Fruit fly (Drosophila melanogaster): ENCODE results near the gene CG8539.
A peak's percentile ranks its signal among the peaks of the same experiment; 100 is the strongest.

Gene CG8539

DNA sequence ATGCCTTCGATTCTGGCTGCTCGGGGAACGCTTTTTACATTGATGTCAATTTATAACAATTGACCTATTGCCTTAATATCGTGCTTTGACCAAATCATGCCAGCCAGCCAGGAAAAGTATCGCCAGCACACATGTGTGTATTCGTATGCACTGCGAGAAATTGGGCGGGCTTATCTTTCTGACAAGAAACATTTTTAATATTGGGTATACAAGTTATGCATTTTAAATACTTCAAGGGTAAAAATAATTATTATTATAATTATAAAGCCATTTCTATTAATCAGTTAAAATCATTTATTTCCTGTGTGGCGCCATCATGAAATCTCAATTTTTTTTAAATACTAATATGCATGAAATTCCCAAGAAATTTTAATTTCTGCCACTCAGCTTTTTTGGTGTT is 23.2 kb upstream of the CG8539 start (continued):
- no peak for TF ChIP-seq CG33557 (GFP tag; optimal IDR thresholded peaks at IDR 0.05)
- TF ChIP-seq CG6254 (GFP tag; optimal IDR thresholded peaks at IDR 0.05): peak; percentile 17
- TF ChIP-seq CG12391 (tag; optimal IDR thresholded peaks at IDR 0.05): peak; percentile 48
- TF ChIP-seq slbo (GFP tag; IDR thresholded peaks at IDR 0.05): peak; percentile 51
- TF ChIP-seq lmd (GFP tag; IDR thresholded peaks at IDR 0.05): peak; percentile 37
- TF ChIP-seq Dref (GFP tag; IDR thresholded peaks at IDR 0.05): no peak
- TF ChIP-seq phol (tag; optimal IDR thresholded peaks at IDR 0.05): peak; percentile 67
- 0 out of 2 replicates have a peak, but pooled peaks have one; percentile 26 for TF ChIP-seq CG1024 (GFP tag; IDR thresholded peaks at IDR 0.05)
- TF ChIP-seq D (optimal IDR thresholded peaks at IDR 0.05): no peak
- peak; percentile 32 for TF ChIP-seq D (GFP tag; optimal IDR thresholded peaks at IDR 0.05)
- TF ChIP-seq CG12942 (GFP tag; optimal IDR thresholded peaks at IDR 0.05): no peak
- 0 out of 2 replicates have a peak, but pooled peaks have one; percentile 17 for TF ChIP-seq CG4730 (GFP tag; IDR thresholded peaks at IDR 0.05)
- TF ChIP-seq bab2 (GFP tag; optimal IDR thresholded peaks at IDR 0.05): no peak
- TF ChIP-seq bcd (GFP tag; optimal IDR thresholded peaks at IDR 0.05): peak; percentile 40
- TF ChIP-seq Ada2b (GFP tag; IDR thresholded peaks at IDR 0.05): 0 out of 2 replicates have a peak, but pooled peaks have one; percentile 10
- TF ChIP-seq Rfx (GFP tag; IDR thresholded peaks at IDR 0.05): peak; percentile 40; the same call in 1 of the 2 replicates
- peak; percentile 2 for TF ChIP-seq CG1529 (GFP tag; optimal IDR thresholded peaks at IDR 0.05)
- TF ChIP-seq CG14710 (tag; optimal IDR thresholded peaks at IDR 0.05): peak; percentile 46
- TF ChIP-seq CG8388 (GFP tag; optimal IDR thresholded peaks at IDR 0.05): peak; percentile 32
- peak; percentile 40 for TF ChIP-seq unpg (GFP tag; optimal IDR thresholded peaks at IDR 0.05)
- TF ChIP-seq Oli (tag; optimal IDR thresholded peaks at IDR 0.05): peak; percentile 43
- TF ChIP-seq ase (GFP tag; IDR thresholded peaks at IDR 0.05): no peak
- no peak for TF ChIP-seq CG10959 (GFP tag; IDR thresholded peaks at IDR 0.05)
- TF ChIP-seq Asciz (GFP tag; optimal IDR thresholded peaks at IDR 0.05): peak; percentile 8
- peak; percentile 18; the same call in 1 of the 3 replicates for TF ChIP-seq B-H1 (GFP tag; IDR thresholded peaks at IDR 0.05)
- TF ChIP-seq CG11723 (GFP tag; optimal IDR thresholded peaks at IDR 0.05): no peak
- TF ChIP-seq trem (tag; optimal IDR thresholded peaks at IDR 0.05): peak; percentile 33
- TF ChIP-seq Optix (GFP tag; IDR thresholded peaks at IDR 0.05): 0 out of 3 replicates have a peak, but pooled peaks have one; percentile 11
- TF ChIP-seq Med (GFP tag): peak; percentile 36
- no peak for TF ChIP-seq schlank (tag; optimal IDR thresholded peaks at IDR 0.05)
- TF ChIP-seq CG6654 (GFP tag; optimal IDR thresholded peaks at IDR 0.05): no peak
- TF ChIP-seq CG10366 (GFP tag; IDR thresholded peaks at IDR 0.05): peak; percentile 39; the same call in 1 of the 2 replicates
- TF ChIP-seq CG32767 (GFP tag; IDR thresholded peaks at IDR 0.05): 0 out of 2 replicates have a peak, but pooled peaks have one; percentile 43
- peak; percentile 39; the same call in 1 of the 2 replicates for TF ChIP-seq vvl (GFP tag; IDR thresholded peaks at IDR 0.05)
- no peak for TF ChIP-seq ab (GFP tag; optimal IDR thresholded peaks at IDR 0.05)
- TF ChIP-seq dpn (GFP tag; optimal IDR thresholded peaks at IDR 0.05): peak in 1 of 2 experiments; percentile 12
- 0 out of 3 replicates have a peak, but pooled peaks have one; percentile 24 for TF ChIP-seq CG2199 (GFP tag; IDR thresholded peaks at IDR 0.05)
- TF ChIP-seq Trl (optimal IDR thresholded peaks at IDR 0.05): no peak
- TF ChIP-seq Trl (GFP tag; optimal IDR thresholded peaks at IDR 0.05): no peak
- no peak for TF ChIP-seq prd (optimal IDR thresholded peaks at IDR 0.05)
- TF ChIP-seq prd (GFP tag; IDR thresholded peaks at IDR 0.05): peak; percentile 75
- peak in 1 of 3 experiments; percentile 26 for TF ChIP-seq lola (GFP tag; optimal IDR thresholded peaks at IDR 0.05)
- peak; percentile 34 for TF ChIP-seq CG9727 (GFP tag; optimal IDR thresholded peaks at IDR 0.05)
- peak; percentile 64 for TF ChIP-seq CG17328 (GFP tag; IDR thresholded peaks at IDR 0.05)
- TF ChIP-seq CG30431 (GFP tag; optimal IDR thresholded peaks at IDR 0.05): peak; percentile 31
- TF ChIP-seq D19A (tag; optimal IDR thresholded peaks at IDR 0.05): peak; percentile 38
- peak; percentile 47 for TF ChIP-seq grau (tag; optimal IDR thresholded peaks at IDR 0.05)
- TF ChIP-seq sens (GFP tag): peak; percentile 39
- TF ChIP-seq hkb (optimal IDR thresholded peaks at IDR 0.05): no peak
- peak; percentile 60; the same call in 1 of the 2 replicates for TF ChIP-seq hkb (GFP tag; IDR thresholded peaks at IDR 0.05)
- TF ChIP-seq CG34422 (GFP tag; IDR thresholded peaks at IDR 0.05): 0 out of 3 replicates have a peak, but pooled peaks have one; percentile 35
